Fruit fly (Drosophila melanogaster) S2 (cell line): ENCODE data around the gene CG46308.

Experiments
- CG8478 ChIP-seq: fragments of >200 bp; optimal IDR thresholded peaks from 2 replicates; lab custom pipeline; 2018
- CTCF ChIP-seq, 2 experiments: fragments of >200 bp; optimal IDR thresholded peaks; 2 replicates each; lab custom pipeline; 2018

DNA sequence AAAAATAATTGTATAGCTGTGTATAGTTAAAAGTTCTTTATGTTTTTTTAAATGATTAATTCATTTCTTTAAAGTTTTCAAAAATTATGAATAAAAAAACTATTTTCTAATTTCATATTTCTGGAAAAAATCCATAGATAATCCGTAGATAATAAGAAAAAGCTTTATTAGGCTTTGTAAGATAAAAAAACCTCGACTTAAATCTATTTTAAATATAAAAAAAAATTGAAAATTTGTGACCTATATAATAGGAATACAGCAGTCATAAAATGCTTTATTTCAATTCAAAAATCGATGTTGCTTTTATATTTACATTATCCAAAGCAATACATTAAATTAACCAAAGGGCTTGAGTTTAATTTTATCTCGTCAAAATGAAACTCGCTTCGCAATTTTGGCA is 49.4 kb upstream of the CG46308 start, which contains the start of gene Flad2:
- TF ChIP-seq CG8478 (lab: Kevin White, UChicago) (no peak), CTCF (optimal IDR thresholded peaks at IDR 0.05; lab: Kevin White, UChicago) (no peak)
